Fruit fly (Drosophila melanogaster) whole organism: ENCODE measurements around the gene CG15533.

ENCODE experiments used
- CG8478 ChIP-seq: fragments of >200 bp; optimal IDR thresholded peaks from 2 replicates; lab custom pipeline; 2018; ENCODE audit warnings: inconsistent platforms
- Dll ChIP-seq: fragments of >200 bp; optimal IDR thresholded peaks from 2 replicates; lab custom pipeline; 2017
- EcR ChIP-seq, 2 experiments: fragments of >200 bp; optimal IDR thresholded peaks; 2 replicates each; lab custom pipeline; 2017; ENCODE audit warnings: missing biosample characterization in 2 of 2, missing genetic modification characterization in 2 of 2, missing genetic modification reagents in 2 of 2
- pan ChIP-seq: fragments of >200 bp; optimal IDR thresholded peaks from 2 replicates; lab custom pipeline; 2017
- psq ChIP-seq: fragments of >200 bp; optimal IDR thresholded peaks from 2 replicates; lab custom pipeline; 2017
- usp ChIP-seq: fragments of >200 bp; optimal IDR thresholded peaks from 2 replicates; lab custom pipeline; 2017; ENCODE audit warnings: missing biosample characterization, missing genetic modification characterization, mixed read lengths

- no peak for TF ChIP-seq CG8478
- no peak for TF ChIP-seq pan
- no peak for TF ChIP-seq usp (GFP tag; lab: Kevin White, UChicago)
- TF ChIP-seq Dll (lab: Kevin White, UChicago): no peak
- no peak for TF ChIP-seq psq (lab: Kevin White, UChicago)
- TF ChIP-seq EcR (GFP tag; optimal IDR thresholded peaks at IDR 0.05; lab: Kevin White, UChicago): no peak
Measured at dm6 chr3R:30466515-30466914, 37.9 kb downstream of the CG15533 start.
